Fruit fly (Drosophila melanogaster): ENCODE data around the gene CG18596.

dm6 chr3R:22339510-22339909 is 36.2 kb upstream of the CG18596 start:
- TF ChIP-seq CG8478 (optimal IDR thresholded peaks at IDR 0.05) (no peak), CTCF (optimal IDR thresholded peaks at IDR 0.05) (no peak)

Data from S2 (cell line).